Fruit fly (Drosophila melanogaster) whole organism: ENCODE data around the gene mthl9.

Experiments used
- CG8478 ChIP-seq: fragments of >200 bp; optimal IDR thresholded peaks from 2 replicates; lab custom pipeline; 2018; ENCODE audit warnings: inconsistent platforms
- Dll ChIP-seq: fragments of >200 bp; optimal IDR thresholded peaks from 2 replicates; lab custom pipeline; 2017
- EcR ChIP-seq, 2 experiments: fragments of >200 bp; optimal IDR thresholded peaks; 2 replicates each; lab custom pipeline; 2017; ENCODE audit warnings: missing biosample characterization in 2 of 2, missing genetic modification characterization in 2 of 2, missing genetic modification reagents in 2 of 2
- pan ChIP-seq: fragments of >200 bp; optimal IDR thresholded peaks from 2 replicates; lab custom pipeline; 2017
- psq ChIP-seq: fragments of >200 bp; optimal IDR thresholded peaks from 2 replicates; lab custom pipeline; 2017
- usp ChIP-seq: fragments of >200 bp; optimal IDR thresholded peaks from 2 replicates; lab custom pipeline; 2017; ENCODE audit warnings: missing biosample characterization, missing genetic modification characterization, mixed read lengths

Gene mthl9

dm6 chr3L:357681-358080, 25.6 kb upstream of the mthl9 start, which contains the start of gene Roc1b:
Gene Roc1b, plus strand, starts transcription at chr3L:357981.
- TF ChIP-seq psq (lab: Kevin White, UChicago) (no peak), pan (lab: Kevin White, UChicago) (no peak), usp (GFP tag; lab: Kevin White, UChicago) (no peak), Dll (lab: Kevin White, UChicago) (no peak), CG8478 (lab: Kevin White, UChicago) (no peak), EcR (GFP tag; optimal IDR thresholded peaks at IDR 0.05; lab: Kevin White, UChicago) (no peak)

dm6 chr3L:356016-356472, 23.9 kb upstream of the mthl9 start, which contains the start of gene CG1231:
Gene CG1231, plus strand, starts transcription at chr3L:356422.
- TF ChIP-seq psq (lab: Kevin White, UChicago) (no peak), pan (lab: Kevin White, UChicago) (no peak), EcR (GFP tag; optimal IDR thresholded peaks at IDR 0.05; lab: Kevin White, UChicago) (no peak), CG8478 (lab: Kevin White, UChicago) (no peak), usp (GFP tag; lab: Kevin White, UChicago) (no peak), Dll (lab: Kevin White, UChicago) (no peak)

DNA sequence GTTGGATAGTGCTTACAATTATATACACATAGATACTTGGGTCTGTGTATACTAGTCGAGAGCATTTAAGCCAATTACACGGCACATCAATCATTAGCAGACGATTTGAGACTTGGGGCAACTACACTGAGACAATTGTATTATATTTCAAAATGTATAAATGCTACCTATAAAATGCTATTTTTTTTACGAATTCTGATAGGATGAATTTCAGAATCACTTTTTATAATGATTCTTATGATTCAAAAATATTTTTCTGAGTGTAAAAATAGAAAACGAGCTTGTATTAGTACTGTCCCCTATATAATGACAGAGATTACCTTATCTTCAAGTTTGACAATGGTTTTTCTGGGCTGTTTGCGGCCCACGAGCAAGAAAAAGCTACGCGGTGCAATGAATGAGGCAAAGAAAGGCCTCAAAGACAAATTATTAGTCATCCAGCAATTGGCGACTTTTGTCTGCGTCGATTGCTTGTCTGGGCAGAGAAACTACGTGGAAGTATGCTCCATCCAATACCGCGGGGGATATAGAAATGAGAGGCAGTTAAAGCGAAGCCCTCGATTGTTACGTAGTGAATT, 18.6 kb upstream of the mthl9 start:
- TF ChIP-seq psq (lab: Kevin White, UChicago) = no peak
- no peak for TF ChIP-seq Dll (lab: Kevin White, UChicago)
- TF ChIP-seq pan (lab: Kevin White, UChicago) = no peak
- no peak for TF ChIP-seq CG8478 (lab: Kevin White, UChicago)
- no peak for TF ChIP-seq usp (GFP tag; lab: Kevin White, UChicago)
- no peak for TF ChIP-seq EcR (GFP tag; optimal IDR thresholded peaks at IDR 0.05; lab: Kevin White, UChicago)

dm6 chr3L:349751-350150, 17.6 kb upstream of the mthl9 start:
- TF ChIP-seq usp (GFP tag; lab: Kevin White, UChicago) (no peak), pan (lab: Kevin White, UChicago) (no peak), EcR (GFP tag; optimal IDR thresholded peaks at IDR 0.05; lab: Kevin White, UChicago) (no peak), Dll (lab: Kevin White, UChicago) (no peak), psq (lab: Kevin White, UChicago) (no peak), CG8478 (lab: Kevin White, UChicago) (no peak)

- TF ChIP-seq pan (lab: Kevin White, UChicago) (no peak), CG8478 (lab: Kevin White, UChicago) (no peak), psq (lab: Kevin White, UChicago) (no peak), EcR (GFP tag; optimal IDR thresholded peaks at IDR 0.05; lab: Kevin White, UChicago) (no peak), Dll (lab: Kevin White, UChicago) (no peak), usp (GFP tag; lab: Kevin White, UChicago) (no peak)
These were observed 16.3 kb upstream of the mthl9 start for dm6 chr3L:348406-348743.

dm6 chr3L:347641-348405, 15.7 kb upstream of the mthl9 start:
- TF ChIP-seq Dll (lab: Kevin White, UChicago) (no peak), pan (lab: Kevin White, UChicago) (no peak), psq (lab: Kevin White, UChicago) (no peak), CG8478 (lab: Kevin White, UChicago) (no peak), usp (GFP tag; lab: Kevin White, UChicago) (no peak), EcR (GFP tag; optimal IDR thresholded peaks at IDR 0.05; lab: Kevin White, UChicago) (no peak)

- TF ChIP-seq Dll (lab: Kevin White, UChicago) (no peak), usp (GFP tag; lab: Kevin White, UChicago) (no peak), EcR (GFP tag; optimal IDR thresholded peaks at IDR 0.05; lab: Kevin White, UChicago) (no peak), pan (lab: Kevin White, UChicago) (no peak), psq (lab: Kevin White, UChicago) (no peak), CG8478 (lab: Kevin White, UChicago) (no peak)
These were observed 14.8 kb upstream of the mthl9 start, which contains the start of gene mth for dm6 chr3L:346656-347640. Gene mth, minus strand, starts transcription at chr3L:346957.

dm6 chr3L:343316-343715, 11.2 kb upstream of the mthl9 start:
- no peak for TF ChIP-seq pan (lab: Kevin White, UChicago)
- TF ChIP-seq Dll (lab: Kevin White, UChicago) = no peak
- no peak for TF ChIP-seq psq (lab: Kevin White, UChicago)
- TF ChIP-seq EcR (GFP tag; optimal IDR thresholded peaks at IDR 0.05; lab: Kevin White, UChicago) = no peak
- no peak for TF ChIP-seq usp (GFP tag; lab: Kevin White, UChicago)
- TF ChIP-seq CG8478 (lab: Kevin White, UChicago) = no peak

DNA sequence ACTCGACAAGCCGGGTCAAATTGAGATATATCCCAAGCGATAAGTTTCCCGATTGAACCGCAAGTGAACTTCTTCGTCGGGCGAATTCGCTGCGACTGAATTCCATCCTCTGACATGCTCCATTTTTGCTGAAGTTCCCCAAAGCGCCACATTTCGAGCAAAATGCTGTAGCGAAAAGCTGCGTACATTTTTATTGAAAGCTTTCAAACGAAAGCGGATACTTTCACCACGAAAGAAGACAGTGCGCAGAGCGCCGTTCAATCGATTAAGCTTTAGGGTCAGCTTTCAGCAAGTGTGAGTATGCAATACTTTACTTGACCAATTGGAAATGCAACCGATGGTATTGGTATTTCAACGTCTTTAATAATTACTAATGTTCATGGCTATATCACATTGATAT, 10.7 kb upstream of the mthl9 start, which contains the start of gene mthl10:
Gene mthl10 (minus strand): TSS at position 77 of the 400 bp plus-strand sequence.
- TF ChIP-seq pan (lab: Kevin White, UChicago) = no peak
- TF ChIP-seq Dll (lab: Kevin White, UChicago) = no peak
- TF ChIP-seq CG8478 (lab: Kevin White, UChicago) = peak; percentile 12
